Worm (Caenorhabditis elegans): ENCODE results near the gene C05A9.2.

The C05A9.2 gene

DNA sequence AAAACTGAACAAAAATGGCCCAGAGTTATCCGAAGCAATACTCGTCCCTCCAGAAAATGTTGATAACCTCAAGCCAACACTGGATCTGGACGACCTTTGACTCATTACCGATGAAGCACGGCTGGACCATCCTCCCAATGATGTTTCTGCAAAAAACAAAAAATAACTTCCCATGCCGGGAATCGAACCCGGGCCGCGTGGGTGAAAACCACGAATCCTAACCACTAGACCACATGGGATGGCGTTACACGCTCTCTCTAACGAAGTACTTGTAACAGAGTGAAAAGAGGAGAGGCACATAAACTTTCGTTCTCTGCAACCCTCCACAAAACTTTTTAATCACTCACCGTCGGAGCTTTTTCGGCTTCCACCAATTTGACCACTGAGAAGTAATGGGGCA is 23.3 kb downstream of the C05A9.2 start (continued):
- TF ChIP-seq pax-3 (tag; optimal IDR thresholded peaks at IDR 0.05) (no peak), hlh-4 (tag; optimal IDR thresholded peaks at IDR 0.05) (no peak), aly-2 (tag; optimal IDR thresholded peaks at IDR 0.05) (no peak), egl-27 (tag; optimal IDR thresholded peaks at IDR 0.05) (no peak), zag-1 (tag; optimal IDR thresholded peaks at IDR 0.05) (no peak), nhr-84 (tag; optimal IDR thresholded peaks at IDR 0.05) (no peak), unc-30 (tag; optimal IDR thresholded peaks at IDR 0.05) (no peak), sup-37 (GFP tag; optimal IDR thresholded peaks at IDR 0.05) (no peak), egl-13 (tag; optimal IDR thresholded peaks at IDR 0.05) (no peak), nhr-71 (tag; optimal IDR thresholded peaks at IDR 0.05) (peak; percentile 68), irx-1 (tag; optimal IDR thresholded peaks at IDR 0.05) (no peak), efl-3 (GFP tag; optimal IDR thresholded peaks at IDR 0.05) (no peak), lin-39 (tag; optimal IDR thresholded peaks at IDR 0.05) (no peak), nhr-90 (tag; optimal IDR thresholded peaks at IDR 0.05; ENCODE audit: poor library complexity) (peak; percentile 48), nhr-77 (tag; optimal IDR thresholded peaks at IDR 0.05) (no peak), isw-1 (GFP tag; IDR thresholded peaks at IDR 0.05) (peak; percentile 24; the same call in 1 of the 2 replicates), tbx-2 (tag; optimal IDR thresholded peaks at IDR 0.05) (peak; percentile 45), unc-86 (tag; optimal IDR thresholded peaks at IDR 0.05) (peak; percentile 18), ceh-82 (tag; optimal IDR thresholded peaks at IDR 0.05) (peak in 2 of 3 experiments; percentile 23 to 49), mab-9 (GFP tag; IDR thresholded peaks at IDR 0.05) (peak; percentile 53; the same call in 1 of the 2 replicates), ceh-63 (GFP tag; optimal IDR thresholded peaks at IDR 0.05) (no peak), elt-2 (tag; optimal IDR thresholded peaks at IDR 0.05) (peak; percentile 13), lin-35 (GFP tag; optimal IDR thresholded peaks at IDR 0.05) (no peak), dsc-1 (tag; optimal IDR thresholded peaks at IDR 0.05) (peak; percentile 49), nhr-237 (tag; optimal IDR thresholded peaks at IDR 0.05) (no peak), grh-1 (GFP tag; IDR thresholded peaks at IDR 0.05) (0 out of 2 replicates have a peak, but pooled peaks have one; percentile 5), xbp-1 (tag; optimal IDR thresholded peaks at IDR 0.05) (peak; percentile 35), hlh-17 (GFP tag; optimal IDR thresholded peaks at IDR 0.05; ENCODE audit: borderline replicate concordance) (no peak), pag-3 (tag; optimal IDR thresholded peaks at IDR 0.05; ENCODE audit: borderline replicate concordance, insufficient read depth) (no peak), vab-15 (tag; optimal IDR thresholded peaks at IDR 0.05) (no peak), pqm-1 (tag; optimal IDR thresholded peaks at IDR 0.05) (no peak), nhr-19 (GFP tag; conservative IDR thresholded peaks at IDR 0.05) (peak; percentile 75), lin-13 (GFP tag; optimal IDR thresholded peaks at IDR 0.05) (no peak), efl-1 (optimal IDR thresholded peaks at IDR 0.05) (peak in 1 of 2 experiments; percentile 4), efl-1 (GFP tag; optimal IDR thresholded peaks at IDR 0.05 in 1 of 2) (peak in 1 of 2 experiments; percentile 82), nhr-76 (tag; optimal IDR thresholded peaks at IDR 0.05) (no peak), rnt-1 (tag; optimal IDR thresholded peaks at IDR 0.05) (peak; percentile 71), mdl-1 (tag; optimal IDR thresholded peaks at IDR 0.05) (peak in 1 of 2 experiments; percentile 46), mep-1 (tag; optimal IDR thresholded peaks at IDR 0.05) (peak; percentile 54), elt-3 (tag; optimal IDR thresholded peaks at IDR 0.05) (no peak), hpl-2 (GFP tag; optimal IDR thresholded peaks at IDR 0.05) (no peak), mef-2 (tag; optimal IDR thresholded peaks at IDR 0.05) (no peak), Y116A8C.19 (tag; optimal IDR thresholded peaks at IDR 0.05; ENCODE audit: borderline replicate concordance) (no peak), ceh-90 (tag; optimal IDR thresholded peaks at IDR 0.05) (no peak), C34B4.2 (tag; optimal IDR thresholded peaks at IDR 0.05) (no peak), ceh-8 (GFP tag; optimal IDR thresholded peaks at IDR 0.05) (no peak), nhr-20 (tag; optimal IDR thresholded peaks at IDR 0.05) (peak; percentile 58), sox-4 (tag; optimal IDR thresholded peaks at IDR 0.05) (no peak), unc-130 (tag; optimal IDR thresholded peaks at IDR 0.05) (peak; percentile 40), F16B12.6 (tag; optimal IDR thresholded peaks at IDR 0.05) (no peak), lin-14 (GFP tag; optimal IDR thresholded peaks at IDR 0.05) (peak; percentile 61), fos-1 (tag; optimal IDR thresholded peaks at IDR 0.05) (no peak), C16A3.4 (tag; optimal IDR thresholded peaks at IDR 0.05) (peak; percentile 27)

Data from whole organism, L1 larva.